Worm (Caenorhabditis elegans): ENCODE measurements around the gene K09C4.9.

- TF ChIP-seq elt-2 (tag; optimal IDR thresholded peaks at IDR 0.05) (no peak), nfya-1 (tag; optimal IDR thresholded peaks at IDR 0.05; ENCODE audit: insufficient read depth) (no peak), nhr-77 (tag; optimal IDR thresholded peaks at IDR 0.05) (no peak), tbx-2 (tag; optimal IDR thresholded peaks at IDR 0.05) (no peak), elt-1 (tag; optimal IDR thresholded peaks at IDR 0.05) (no peak), snpc-4 (tag; optimal IDR thresholded peaks at IDR 0.05) (no peak), nhr-28 (tag; optimal IDR thresholded peaks at IDR 0.05) (no peak), lin-39 (tag; optimal IDR thresholded peaks at IDR 0.05) (no peak), jun-1 (tag; optimal IDR thresholded peaks at IDR 0.05) (no peak), fkh-10 (GFP tag; optimal IDR thresholded peaks at IDR 0.05) (no peak), nhr-25 (tag; optimal IDR thresholded peaks at IDR 0.05) (no peak), ama-1 (optimal IDR thresholded peaks at IDR 0.05) (no peak), nhr-237 (tag; optimal IDR thresholded peaks at IDR 0.05) (no peak)
Measured at ce11 chrX:3304068-3304467, 32.5 kb upstream of the K09C4.9 start, which contains the start of gene F11D5.7.
